Worm (Caenorhabditis elegans): Measurements from ENCODE around the gene rbr-2.

Gene rbr-2

DNA sequence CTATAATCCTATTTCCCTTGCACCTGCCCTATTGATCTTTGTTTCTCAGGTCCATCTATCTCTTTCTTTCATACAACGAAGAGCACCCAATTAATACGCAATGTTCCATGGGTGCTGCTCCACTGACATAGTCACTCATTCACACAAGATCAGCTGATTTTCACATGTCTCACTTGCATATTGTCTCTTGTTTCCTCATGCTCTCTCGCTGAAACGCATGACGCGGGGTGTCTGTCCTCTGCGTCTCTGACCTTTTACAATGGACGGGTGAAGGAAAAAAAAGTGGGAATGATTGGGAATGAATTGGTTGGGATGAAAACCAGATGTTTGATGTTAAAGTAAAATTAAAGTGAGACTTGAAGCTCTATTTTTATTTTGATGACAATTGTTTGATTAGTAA lies 15.5 kb downstream of the rbr-2 start (continued):
- TF ChIP-seq dve-1 (tag; optimal IDR thresholded peaks at IDR 0.05; ENCODE audit: insufficient read depth) (peak; percentile 79), nhr-48 (tag; optimal IDR thresholded peaks at IDR 0.05) (peak; percentile 81), hlh-11 (tag; optimal IDR thresholded peaks at IDR 0.05) (peak; percentile 99), ceh-28 (tag; optimal IDR thresholded peaks at IDR 0.05) (peak; percentile 59), ZK337.2 (GFP tag; IDR thresholded peaks at IDR 0.05) (no peak), pha-4 (GFP tag; IDR thresholded peaks at IDR 0.05) (no peak), pha-4 (tag; optimal IDR thresholded peaks at IDR 0.05) (no peak), daf-19 (GFP tag; conservative IDR thresholded peaks at IDR 0.05) (no peak), unc-130 (GFP tag; optimal IDR thresholded peaks at IDR 0.05) (no peak), lin-38 (GFP tag; IDR thresholded peaks at IDR 0.05) (no peak), mxl-3 (GFP tag; optimal IDR thresholded peaks at IDR 0.05) (peak; percentile 80), ztf-7 (tag; optimal IDR thresholded peaks at IDR 0.05) (no peak), nhr-6 (tag; optimal IDR thresholded peaks at IDR 0.05) (peak; percentile 67), Y48G9A.11 (GFP tag; IDR thresholded peaks at IDR 0.05) (no peak), duxl-1 (tag; optimal IDR thresholded peaks at IDR 0.05; ENCODE audit: poor library complexity) (no peak), D1046.2 (GFP tag; IDR thresholded peaks at IDR 0.05) (no peak), dmd-9 (GFP tag; IDR thresholded peaks at IDR 0.05) (no peak), madf-5 (GFP tag; IDR thresholded peaks at IDR 0.05) (no peak), rbr-2 (tag; optimal IDR thresholded peaks at IDR 0.05) (no peak), nhr-25 (tag; optimal IDR thresholded peaks at IDR 0.05; ENCODE audit: borderline replicate concordance, insufficient read depth) (no peak), unc-39 (tag; optimal IDR thresholded peaks at IDR 0.05) (no peak), jun-1 (tag; optimal IDR thresholded peaks at IDR 0.05) (no peak), sdz-12 (GFP tag; optimal IDR thresholded peaks at IDR 0.05) (no peak), lin-13 (GFP tag; optimal IDR thresholded peaks at IDR 0.05) (peak; percentile 58), ama-1 (optimal IDR thresholded peaks at IDR 0.05) (peak; percentile 77), mdt-29 (GFP tag; IDR thresholded peaks at IDR 0.05) (peak; percentile 80), ceh-44 (GFP tag; IDR thresholded peaks at IDR 0.05) (no peak; the same call in 1 of the 2 replicates), cey-2 (tag; optimal IDR thresholded peaks at IDR 0.05; ENCODE audit: borderline replicate concordance, insufficient read depth) (no peak), aly-2 (tag; optimal IDR thresholded peaks at IDR 0.05) (no peak)

DNA sequence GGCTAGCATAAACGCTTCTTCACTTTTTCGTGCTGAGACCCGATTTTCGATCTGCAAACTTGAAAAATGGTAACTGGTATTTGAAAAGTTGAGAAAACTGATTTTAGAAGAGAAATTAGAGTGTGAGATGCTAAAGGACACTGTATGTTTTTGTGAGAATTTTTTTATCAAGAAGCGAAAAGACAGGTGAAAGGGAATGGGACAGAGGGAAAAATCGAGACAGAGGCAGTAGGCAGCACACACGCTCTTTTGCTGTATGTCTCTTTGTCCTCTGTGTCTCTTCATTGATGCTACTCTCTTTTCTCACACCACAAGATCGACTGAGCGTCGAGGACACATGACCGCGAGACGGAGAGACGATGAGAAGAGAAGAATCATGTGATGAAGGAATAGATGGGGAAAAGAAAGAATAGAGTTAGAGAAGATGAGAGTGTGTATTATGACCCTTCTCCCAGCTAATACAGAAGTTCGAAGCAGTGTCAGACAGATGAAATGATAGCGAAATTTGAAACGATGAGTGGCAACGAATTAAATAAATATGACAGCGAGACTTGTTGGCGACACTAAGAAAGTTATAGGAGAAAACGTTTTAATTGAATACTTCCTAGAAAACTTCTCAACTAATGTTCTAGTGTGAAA lies 16.1 kb downstream of the rbr-2 start, which contains the start of gene lgg-2:
Gene lgg-2 (minus strand): TSS at position 51 of the 639 bp plus-strand sequence.
- TF ChIP-seq nhr-76 (tag; optimal IDR thresholded peaks at IDR 0.05) (peak; percentile 22), F10B5.3 (tag; optimal IDR thresholded peaks at IDR 0.05) (peak; percentile 6), F37D6.2 (tag; optimal IDR thresholded peaks at IDR 0.05) (peak; percentile 80), lin-15B (tag; optimal IDR thresholded peaks at IDR 0.05) (no peak), ctbp-1 (GFP tag; IDR thresholded peaks at IDR 0.05) (peak; percentile 87), ZK337.2 (GFP tag; IDR thresholded peaks at IDR 0.05) (no peak), dmd-8 (GFP tag; IDR thresholded peaks at IDR 0.05) (no peak), mxl-3 (GFP tag; optimal IDR thresholded peaks at IDR 0.05) (peak; percentile 84), T26A8.4 (GFP tag; IDR thresholded peaks at IDR 0.05) (peak; percentile 87), ces-1 (GFP tag; optimal IDR thresholded peaks at IDR 0.05) (no peak), lin-39 (tag; optimal IDR thresholded peaks at IDR 0.05) (peak; percentile 1), ceh-32 (tag; optimal IDR thresholded peaks at IDR 0.05; ENCODE audit: poor library complexity) (peak; percentile 4), pha-4 (GFP tag; IDR thresholded peaks at IDR 0.05) (peak; percentile 78), pha-4 (tag; optimal IDR thresholded peaks at IDR 0.05) (peak; percentile 98), ama-1 (optimal IDR thresholded peaks at IDR 0.05) (peak; percentile 19), snpc-1.2 (GFP tag; IDR thresholded peaks at IDR 0.05) (no peak), hlh-11 (tag; optimal IDR thresholded peaks at IDR 0.05) (peak; percentile 100), mxl-2 (GFP tag; conservative IDR thresholded peaks at IDR 0.05) (0 out of 2 replicates have a peak, but pooled peaks have one; percentile 31), nhr-237 (tag; optimal IDR thresholded peaks at IDR 0.05) (no peak), nhr-102 (tag; optimal IDR thresholded peaks at IDR 0.05) (peak; percentile 92), Y105C5A.15 (GFP tag; IDR thresholded peaks at IDR 0.05) (peak; percentile 58; the same call in 1 of the 2 replicates), zip-11 (GFP tag; IDR thresholded peaks at IDR 0.05) (no peak), attf-4 (tag; optimal IDR thresholded peaks at IDR 0.05) (peak; percentile 65), daf-12 (tag; optimal IDR thresholded peaks at IDR 0.05) (no peak), Y48G9A.11 (GFP tag; IDR thresholded peaks at IDR 0.05) (no peak), spr-1 (tag; optimal IDR thresholded peaks at IDR 0.05) (peak; percentile 82), hmg-1.1 (GFP tag; IDR thresholded peaks at IDR 0.05) (peak; percentile 87), nhr-11 (tag; optimal IDR thresholded peaks at IDR 0.05) (peak; percentile 97)

Data from whole organism, L4 larva.